Worm (Caenorhabditis elegans) whole organism, young adult: ENCODE measurements around the gene srd-41.

ENCODE experiments used
- B0019.2 ChIP-seq: fragments of 200-800 bp; sonication (Bioruptor generic); conservative IDR thresholded peaks from 2 replicates; pipeline ENCODE4 v1.3.6; 2022; ENCODE audit warnings: missing genetic modification reagents, missing genetic modification characterization, missing compliant biosample characterization
- B0336.3 ChIP-seq: fragments of 200-800 bp; sonication (Bioruptor generic); IDR thresholded peaks from 2 replicates; pipeline ENCODE4 v1.3.6; 2022; ENCODE audit warnings: missing genetic modification characterization, missing compliant biosample characterization
- C06A6.2 ChIP-seq: fragments of 200-800 bp; sonication (Bioruptor generic); conservative IDR thresholded peaks from 2 replicates; pipeline ENCODE4 v1.3.6; 2022; ENCODE audit warnings: missing genetic modification characterization, missing compliant biosample characterization
- D2030.7 ChIP-seq: fragments of 200-800 bp; sonication (Bioruptor generic); IDR thresholded peaks from 2 replicates; pipeline ENCODE4 v1.3.6; 2022; ENCODE audit warnings: missing genetic modification reagents, missing genetic modification characterization, missing compliant biosample characterization
- F10E7.11 ChIP-seq: sonication (generic microtip); optimal IDR thresholded peaks from 2 replicates; lab custom pipeline; 2017; ENCODE audit warnings: mild to moderate bottlenecking, missing genetic modification characterization, moderate library complexity, missing compliant biosample characterization
- F23B12.7 ChIP-seq: sonication (generic microtip); optimal IDR thresholded peaks from 2 replicates; lab custom pipeline; 2017; ENCODE audit warnings: missing genetic modification characterization, mild to moderate bottlenecking, missing compliant biosample characterization, antibody characterized with exemption, moderate library complexity; ENCODE audit not compliant: insufficient read depth
- F37B4.10 ChIP-seq: fragments of 200-800 bp; sonication (Bioruptor generic); IDR thresholded peaks from 2 replicates; pipeline ENCODE4 v1.3.6; 2022; ENCODE audit warnings: missing genetic modification characterization, missing compliant biosample characterization
- F49E8.2 ChIP-seq: sonication (generic microtip); optimal IDR thresholded peaks from 3 replicates; lab custom pipeline; 2017; ENCODE audit warnings: missing genetic modification characterization, mild to moderate bottlenecking, missing compliant biosample characterization, antibody characterized with exemption, moderate library complexity; ENCODE audit not compliant: insufficient read depth
- F57C9.4 ChIP-seq: sonication (generic microtip); optimal IDR thresholded peaks from 2 replicates; lab custom pipeline; 2017; ENCODE audit warnings: mild to moderate bottlenecking, missing genetic modification characterization, missing compliant biosample characterization
- T26A5.8 ChIP-seq: sonication (generic microtip); optimal IDR thresholded peaks from 2 replicates; lab custom pipeline; 2016; ENCODE audit warnings: missing genetic modification characterization, missing compliant biosample characterization
- akir-1 ChIP-seq: fragments of 200-800 bp; sonication (Bioruptor generic); optimal IDR thresholded peaks from 2 replicates; lab custom pipeline; 2018; ENCODE audit warnings: mild to moderate bottlenecking, missing genetic modification characterization, moderate library complexity, missing compliant biosample characterization
- aptf-2 ChIP-seq: fragments of 200-800 bp; sonication (Bioruptor generic); conservative IDR thresholded peaks from 2 replicates; pipeline ENCODE4 v1.3.6; 2022; ENCODE audit warnings: missing genetic modification reagents, missing genetic modification characterization, missing compliant biosample characterization
- athp-1 ChIP-seq: sonication (generic microtip); optimal IDR thresholded peaks from 2 replicates; lab custom pipeline; 2017; ENCODE audit warnings: mild to moderate bottlenecking, missing genetic modification characterization, missing compliant biosample characterization
- attf-3 ChIP-seq: fragments of 200-800 bp; sonication (Bioruptor generic); conservative IDR thresholded peaks from 2 replicates; pipeline ENCODE4 v1.3.6; 2022; ENCODE audit warnings: missing genetic modification reagents, missing genetic modification characterization, missing compliant biosample characterization
- bed-2 ChIP-seq: fragments of 200-800 bp; sonication (Bioruptor generic); IDR thresholded peaks from 2 replicates; pipeline ENCODE4 v1.3.6; 2022; ENCODE audit warnings: missing genetic modification reagents, missing genetic modification characterization, missing compliant biosample characterization
- ceh-27 ChIP-seq: fragments of 200-800 bp; sonication (Bioruptor generic); optimal IDR thresholded peaks from 2 replicates; lab custom pipeline; 2018; ENCODE audit warnings: mild to moderate bottlenecking, missing genetic modification characterization, moderate library complexity, missing compliant biosample characterization
- dox-1 ChIP-seq: fragments of 200-800 bp; sonication (Bioruptor generic); IDR thresholded peaks from 2 replicates; pipeline ENCODE4 v1.3.6; 2022; ENCODE audit warnings: missing genetic modification reagents, missing genetic modification characterization, missing compliant biosample characterization
- egrh-3 ChIP-seq: fragments of 200-800 bp; sonication (Bioruptor generic); IDR thresholded peaks from 2 replicates; pipeline ENCODE4 v1.3.6; 2022; ENCODE audit warnings: missing genetic modification reagents, missing genetic modification characterization, missing compliant biosample characterization
- ekl-4 ChIP-seq: fragments of 200-800 bp; sonication (Bioruptor generic); IDR thresholded peaks from 2 replicates; pipeline ENCODE4 v1.3.6; 2022; ENCODE audit warnings: missing genetic modification reagents, missing genetic modification characterization, missing compliant biosample characterization
- hmg-20 ChIP-seq: fragments of 200-800 bp; sonication (Bioruptor generic); IDR thresholded peaks from 2 replicates; pipeline ENCODE4 v1.3.6; 2022; ENCODE audit warnings: missing genetic modification reagents, missing genetic modification characterization, missing compliant biosample characterization
- hsf-1 ChIP-seq: fragments of 200-800 bp; sonication (Bioruptor generic); IDR thresholded peaks from 2 replicates; pipeline ENCODE4 v1.3.6; 2022; ENCODE audit warnings: missing genetic modification reagents, missing genetic modification characterization, missing compliant biosample characterization
- lin-26 ChIP-seq: fragments of 200-800 bp; sonication (Bioruptor generic); IDR thresholded peaks from 2 replicates; pipeline ENCODE4 v1.3.6; 2022; ENCODE audit warnings: missing genetic modification reagents, missing genetic modification characterization, missing compliant biosample characterization
- lin-40 ChIP-seq: sonication (generic microtip); optimal IDR thresholded peaks from 2 replicates; lab custom pipeline; 2016; ENCODE audit warnings: missing genetic modification characterization, mild to moderate bottlenecking, missing compliant biosample characterization, missing genotype, missing genetic modification reagents
- lsy-27 ChIP-seq: sonication (generic microtip); optimal IDR thresholded peaks from 2 replicates; lab custom pipeline; 2017; ENCODE audit warnings: missing genetic modification characterization, mild to moderate bottlenecking, missing compliant biosample characterization, antibody characterized with exemption, missing genotype, borderline replicate concordance; ENCODE audit not compliant: insufficient read depth
- madf-3 ChIP-seq: fragments of 200-800 bp; sonication (Bioruptor generic); IDR thresholded peaks from 2 replicates; pipeline ENCODE4 v1.3.6; 2022; ENCODE audit warnings: missing genetic modification reagents, missing genetic modification characterization, missing compliant biosample characterization
- nfyb-1 ChIP-seq: fragments of 200-800 bp; sonication (Bioruptor generic); IDR thresholded peaks from 2 replicates; pipeline ENCODE4 v1.3.6; 2022; ENCODE audit warnings: missing genetic modification reagents, missing genetic modification characterization, missing compliant biosample characterization
- repo-1 ChIP-seq: sonication (generic microtip); optimal IDR thresholded peaks from 2 replicates; lab custom pipeline; 2017; ENCODE audit warnings: mild to moderate bottlenecking, missing genetic modification characterization, missing compliant biosample characterization
- tbp1 ChIP-seq: fragments of 200-800 bp; sonication (Bioruptor generic); optimal IDR thresholded peaks from 2 replicates; lab custom pipeline; 2018; ENCODE audit warnings: mild to moderate bottlenecking, missing genetic modification characterization, missing compliant biosample characterization
- tlf-1 ChIP-seq: fragments of 200-800 bp; sonication (Bioruptor generic); optimal IDR thresholded peaks from 2 replicates; lab custom pipeline; 2018; ENCODE audit warnings: mild to moderate bottlenecking, missing genetic modification characterization, missing compliant biosample characterization
- unc-62 ChIP-seq: fragments of 150-350 bp; optimal IDR thresholded peaks from 2 replicates; lab custom pipeline; 2014; ENCODE audit warnings: missing biosample characterization, missing genetic modification reagents, missing genetic modification characterization
- zfh-2 ChIP-seq: fragments of 200-800 bp; sonication (Bioruptor generic); conservative IDR thresholded peaks from 2 replicates; pipeline ENCODE4 v1.3.6; 2022; ENCODE audit warnings: missing genetic modification reagents, missing genetic modification characterization, missing compliant biosample characterization
- ztf-25 ChIP-seq: fragments of 200-800 bp; sonication (Bioruptor generic); IDR thresholded peaks from 2 replicates; pipeline ENCODE4 v1.3.6; 2022; ENCODE audit warnings: missing genetic modification reagents, missing genetic modification characterization, missing compliant biosample characterization
- ztf-28 ChIP-seq: fragments of 200-800 bp; sonication (Bioruptor generic); IDR thresholded peaks from 2 replicates; pipeline ENCODE4 v1.3.6; 2022; ENCODE audit warnings: missing genetic modification reagents, missing genetic modification characterization, missing compliant biosample characterization
- ztf-6 ChIP-seq: fragments of 200-800 bp; sonication (Bioruptor generic); IDR thresholded peaks from 2 replicates; pipeline ENCODE4 v1.3.6; 2022; ENCODE audit warnings: missing genetic modification reagents, missing genetic modification characterization, missing compliant biosample characterization

srd-41 gene

ce11 chrX:12314395-12314794 is 12.1 kb upstream of the srd-41 start:
- TF ChIP-seq hsf-1: no peak
- no peak for TF ChIP-seq F57C9.4
- no peak for TF ChIP-seq lin-40
- no peak for TF ChIP-seq lsy-27 (tag; lab: Kevin White, UChicago)
- TF ChIP-seq tlf-1: no peak
- no peak for TF ChIP-seq C06A6.2 (GFP tag; lab: Robert Waterston, UW)
- no peak for TF ChIP-seq bed-2
- no peak for TF ChIP-seq D2030.7 (GFP tag; lab: Robert Waterston, UW)

ce11 chrX:12315268-12315667 is 11.3 kb upstream of the srd-41 start, which contains the start of gene xtr-2:
TSS of gene xtr-2 (plus strand) at chrX:12315568.
- TF ChIP-seq F23B12.7 (tag; lab: Kevin White, UChicago) (no peak), nfyb-1 (GFP tag; lab: Robert Waterston, UW) (no peak), ekl-4 (GFP tag; lab: Robert Waterston, UW) (no peak), akir-1 (GFP tag; lab: Kevin White, UChicago) (no peak), egrh-3 (GFP tag; lab: Robert Waterston, UW) (no peak), tbp1 (GFP tag; lab: Kevin White, UChicago) (no peak)
- TF ChIP-seq, all 124 proteins: peak for 0

ce11 chrX:12317560-12317959 is 9.0 kb upstream of the srd-41 start:
- no peak for TF ChIP-seq attf-3 (GFP tag; lab: Robert Waterston, UW)
- TF ChIP-seq F23B12.7 (tag; lab: Kevin White, UChicago): no peak
- TF ChIP-seq lin-26 (GFP tag; lab: Robert Waterston, UW): no peak
- TF ChIP-seq ceh-27 (GFP tag; lab: Kevin White, UChicago): no peak
- TF ChIP-seq F49E8.2 (tag; lab: Kevin White, UChicago): no peak
- no peak for TF ChIP-seq aptf-2 (GFP tag; lab: Robert Waterston, UW)
- TF ChIP-seq ztf-28 (GFP tag; lab: Robert Waterston, UW): no peak
- TF ChIP-seq T26A5.8: no peak

ce11 chrX:12320737-12321136 is 5.8 kb upstream of the srd-41 start, which contains the start of gene ceh-40:
TSS of gene ceh-40 (minus strand) at chrX:12320777.
- TF ChIP-seq B0019.2: no peak
- TF ChIP-seq F37B4.10 (GFP tag; lab: Robert Waterston, UW): no peak
- no peak for TF ChIP-seq zfh-2 (GFP tag; lab: Robert Waterston, UW)
- no peak for TF ChIP-seq repo-1
- TF ChIP-seq nfyb-1 (GFP tag; lab: Robert Waterston, UW): no peak
- TF ChIP-seq madf-3: no peak
- peak; percentile 5 for TF ChIP-seq unc-62 (GFP tag; lab: Kevin White, UChicago)
- no peak for TF ChIP-seq dox-1

ce11 chrX:12321357-12321756 is 5.2 kb upstream of the srd-41 start, which contains the start of gene F17A2.13:
TSS of gene F17A2.13 (plus strand) at chrX:12321657.
- TF ChIP-seq F37B4.10 (GFP tag; lab: Robert Waterston, UW) (no peak), F23B12.7 (tag; lab: Kevin White, UChicago) (no peak), repo-1 (no peak), hmg-20 (GFP tag; lab: Robert Waterston, UW) (no peak), ztf-25 (GFP tag; lab: Robert Waterston, UW) (no peak), akir-1 (GFP tag; lab: Kevin White, UChicago) (no peak), athp-1 (tag; lab: Kevin White, UChicago) (no peak), ztf-6 (no peak), egrh-3 (GFP tag; lab: Robert Waterston, UW) (no peak), B0336.3 (GFP tag; lab: Robert Waterston, UW) (no peak), F10E7.11 (tag; lab: Kevin White, UChicago) (no peak)
- TF ChIP-seq, all 124 proteins: peak for 0
